Worm (Caenorhabditis elegans) whole organism, L2 larva: Measurements from ENCODE around the gene H03G16.5.

ENCODE experiments used
- F13H6.1 ChIP-seq: sonication (generic microtip); optimal IDR thresholded peaks from 2 replicates; lab custom pipeline; 2016; ENCODE audit warnings: missing genetic modification characterization, missing compliant biosample characterization
- R02D3.7 ChIP-seq: fragments of 150-350 bp; optimal IDR thresholded peaks from 2 replicates; lab custom pipeline; 2014; ENCODE audit warnings: missing biosample characterization, missing genetic modification characterization
- alr-1 ChIP-seq: fragments of 150-350 bp; optimal IDR thresholded peaks from 2 replicates; lab custom pipeline; 2014; ENCODE audit warnings: missing biosample characterization, missing genetic modification characterization
- ceh-82 ChIP-seq: fragments of 150-350 bp; optimal IDR thresholded peaks from 2 replicates; lab custom pipeline; 2014; ENCODE audit warnings: missing biosample characterization, missing genetic modification characterization
- elt-3 ChIP-seq: sonication (generic microtip); optimal IDR thresholded peaks from 2 replicates; lab custom pipeline; 2017; ENCODE audit warnings: missing biosample characterization, missing genetic modification characterization
- fos-1 ChIP-seq: fragments of 150-350 bp; optimal IDR thresholded peaks from 2 replicates; lab custom pipeline; 2014; ENCODE audit warnings: missing biosample characterization, missing genetic modification characterization
- gmeb-1 ChIP-seq: fragments of 150-350 bp; optimal IDR thresholded peaks from 2 replicates; lab custom pipeline; 2014; ENCODE audit warnings: missing biosample characterization, missing genetic modification characterization
- lin-13 ChIP-seq: fragments of 150-350 bp; optimal IDR thresholded peaks from 2 replicates; lab custom pipeline; 2014; ENCODE audit warnings: missing biosample characterization, missing genetic modification reagents, missing genetic modification characterization
- lin-39 ChIP-seq: fragments of 150-350 bp; optimal IDR thresholded peaks from 2 replicates; lab custom pipeline; 2014; ENCODE audit warnings: missing biosample characterization, missing genetic modification reagents, missing genetic modification characterization
- mab-5 ChIP-seq: fragments of 150-350 bp; optimal IDR thresholded peaks from 2 replicates; lab custom pipeline; 2014; ENCODE audit warnings: missing biosample characterization, missing genetic modification characterization
- nhr-12 ChIP-seq: fragments of 150-350 bp; optimal IDR thresholded peaks from 2 replicates; lab custom pipeline; 2014; ENCODE audit warnings: missing biosample characterization, missing genetic modification characterization
- nhr-21 ChIP-seq: fragments of 150-350 bp; optimal IDR thresholded peaks from 2 replicates; lab custom pipeline; 2014; ENCODE audit warnings: missing biosample characterization, missing genetic modification characterization
- snpc-4 ChIP-seq: fragments of 150-350 bp; optimal IDR thresholded peaks from 2 replicates; lab custom pipeline; 2014; ENCODE audit warnings: missing biosample characterization, missing genetic modification characterization
- unc-62 ChIP-seq: fragments of 150-350 bp; optimal IDR thresholded peaks from 2 replicates; lab custom pipeline; 2014; ENCODE audit warnings: missing biosample characterization, missing genetic modification reagents, missing genetic modification characterization

- TF ChIP-seq lin-13 (GFP tag; lab: Kevin White, UChicago) (no peak), ceh-82 (tag; lab: Kevin White, UChicago) (no peak), elt-3 (no peak), R02D3.7 (tag; lab: Kevin White, UChicago) (no peak), snpc-4 (tag; lab: Kevin White, UChicago) (no peak), fos-1 (no peak), nhr-12 (tag; lab: Kevin White, UChicago) (no peak), alr-1 (no peak), mab-5 (tag; lab: Kevin White, UChicago) (no peak), F13H6.1 (tag; lab: Kevin White, UChicago) (no peak), lin-39 (tag; lab: Kevin White, UChicago) (no peak), gmeb-1 (tag; lab: Kevin White, UChicago) (no peak), unc-62 (GFP tag; lab: Kevin White, UChicago) (no peak), nhr-21 (tag; lab: Kevin White, UChicago) (peak; percentile 21)
Measured at ce11 chrX:15081486-15081885, 24.8 kb upstream of the H03G16.5 start.
